Fruit fly (Drosophila melanogaster): ENCODE data around the gene CG46312.

CG46312 gene

DNA sequence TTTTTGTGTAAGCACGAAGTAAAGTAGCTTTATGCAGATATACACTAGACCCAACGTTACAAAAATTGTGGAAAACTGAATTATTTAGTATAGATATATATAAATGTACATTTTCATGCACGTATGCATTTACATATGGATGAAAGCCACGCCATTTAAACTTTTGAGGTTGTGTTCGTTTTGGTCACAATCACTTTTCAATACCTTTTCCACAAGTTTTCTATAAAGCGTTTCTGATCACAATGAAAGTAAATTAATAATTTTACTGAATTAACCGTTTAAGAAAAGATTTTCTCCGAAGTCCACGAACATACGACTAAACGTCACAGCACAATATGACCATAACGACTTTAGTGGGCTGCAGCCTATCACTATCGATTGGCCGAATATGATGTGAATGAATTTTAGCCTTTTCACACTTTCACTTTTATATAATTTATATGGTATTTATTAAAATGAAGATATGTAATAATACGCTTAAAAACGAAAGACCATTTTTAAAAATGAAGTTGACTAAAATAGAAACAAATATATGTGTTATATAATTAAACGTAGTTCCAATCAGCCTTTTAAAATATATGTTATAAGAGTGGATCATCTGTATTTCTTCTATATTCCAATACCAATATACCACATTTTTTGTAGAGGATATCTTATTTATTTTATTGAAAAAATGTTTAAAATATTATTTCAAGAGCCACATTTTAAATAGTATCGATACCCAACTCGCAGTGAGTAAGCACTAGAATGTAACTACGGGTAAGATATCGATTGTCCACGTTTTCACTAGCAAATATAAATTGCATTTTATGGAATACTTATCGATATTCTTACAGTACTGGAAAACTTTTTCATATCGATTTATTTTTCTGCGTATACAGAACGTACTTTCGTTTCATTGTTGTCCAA is at the start of gene CG46312, which contains the start of the genes eIF5 and exd:
Gene CG46312, minus strand, starts transcription at position 357 of the 909 bp plus-strand sequence.
Gene eIF5, minus strand, starts transcription at position 357 of the 909 bp plus-strand sequence.
Gene exd, plus strand, starts transcription at position 851 of the 909 bp plus-strand sequence.
- TF ChIP-seq Myc (optimal IDR thresholded peaks at IDR 0.05) (no peak), tai (GFP tag; optimal IDR thresholded peaks at IDR 0.05) (no peak), Rel (GFP tag; optimal IDR thresholded peaks at IDR 0.05) (no peak), Rel (tag; optimal IDR thresholded peaks at IDR 0.05) (peak; percentile 18), Sp1 (GFP tag; optimal IDR thresholded peaks at IDR 0.05) (no peak), HLH106 (tag; optimal IDR thresholded peaks at IDR 0.05) (peak; percentile 2), Mio (GFP tag; optimal IDR thresholded peaks at IDR 0.05) (no peak)

DNA sequence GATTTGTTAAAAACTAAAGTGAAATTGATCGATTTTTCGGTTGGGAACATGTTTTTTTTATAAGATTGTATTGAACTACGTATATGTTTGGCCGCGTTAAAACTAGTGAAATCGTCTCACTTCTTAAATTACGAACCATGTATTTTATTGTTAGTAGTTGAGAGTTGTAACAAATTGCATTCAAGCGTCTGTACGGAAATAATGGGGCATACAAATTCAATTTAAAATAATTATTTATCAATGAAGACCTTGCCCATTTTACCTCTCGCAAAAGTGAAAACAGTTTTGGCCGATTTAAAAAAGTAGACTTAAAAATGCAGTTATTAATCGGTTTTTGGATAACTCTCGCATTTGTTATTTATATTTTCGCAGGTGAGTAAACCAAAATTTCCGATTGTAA is 17.0 kb upstream of the CG46312 start, which contains the start of gene Muc14A:
Gene Muc14A, plus strand, starts transcription at position 301 of the 400 bp plus-strand sequence.
- TF ChIP-seq Rel (GFP tag; optimal IDR thresholded peaks at IDR 0.05) (no peak), Rel (tag; optimal IDR thresholded peaks at IDR 0.05) (no peak), rgr (GFP tag; optimal IDR thresholded peaks at IDR 0.05) (no peak)

DNA sequence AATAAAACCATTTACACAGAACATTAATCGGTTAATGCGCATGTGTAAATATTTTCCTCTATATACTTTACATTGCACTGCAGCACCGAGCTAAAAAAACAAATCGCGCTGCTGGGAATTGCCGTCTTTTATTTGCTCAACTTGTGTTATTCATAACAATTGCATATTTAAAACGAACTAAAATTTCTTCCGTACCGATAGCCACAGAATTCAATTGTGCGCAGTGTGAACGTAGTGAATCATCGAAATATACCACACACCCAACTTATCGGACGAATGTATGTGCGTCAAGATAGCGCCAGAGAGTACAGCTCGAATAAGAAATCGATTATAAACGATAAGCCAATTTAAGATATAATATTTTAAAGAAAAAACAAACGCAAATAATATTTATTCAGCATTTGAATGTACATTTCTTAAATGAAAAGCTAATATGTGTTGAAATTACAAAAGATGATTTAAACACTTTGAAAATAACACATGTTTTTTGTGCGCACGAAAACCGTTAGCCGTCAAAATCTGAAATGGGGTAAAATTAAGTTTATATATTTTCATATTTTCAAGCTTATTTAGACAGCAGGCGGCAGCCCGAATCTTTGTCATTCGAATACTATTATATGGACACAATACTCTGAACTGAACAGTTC is 13.9 kb upstream of the CG46312 start, which contains the start of the genes vap and CG12698:
Gene vap, minus strand, starts transcription at position 262 of the 647 bp plus-strand sequence.
Gene CG12698, plus strand, starts transcription at position 597 of the 647 bp plus-strand sequence.
- TF ChIP-seq pan (optimal IDR thresholded peaks at IDR 0.05) (no peak), Abd-B (GFP tag; optimal IDR thresholded peaks at IDR 0.05) (no peak), fru (GFP tag; optimal IDR thresholded peaks at IDR 0.05) (peak; percentile 22), Vsx2 (GFP tag; optimal IDR thresholded peaks at IDR 0.05; ENCODE audit: partially characterized antibody) (peak; percentile 35)

DNA sequence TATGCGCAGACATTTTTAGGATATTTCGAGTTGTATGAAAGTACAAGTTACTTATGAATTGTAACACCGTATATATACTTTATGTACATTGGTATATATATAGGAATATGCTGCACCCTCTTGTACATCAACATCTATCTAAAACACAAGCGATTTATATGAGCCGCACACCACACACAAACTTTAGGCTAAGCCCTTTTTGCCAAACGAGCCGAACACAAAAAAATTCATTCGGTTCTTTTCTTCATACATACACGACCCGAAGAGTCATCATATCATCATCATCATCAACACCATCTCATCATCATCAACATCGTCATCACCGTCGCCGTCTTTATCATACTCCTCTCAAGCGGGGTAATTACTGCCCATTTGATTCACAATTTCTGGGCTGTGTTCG is 13.3 kb upstream of the CG46312 start:
- TF ChIP-seq lola (GFP tag; optimal IDR thresholded peaks at IDR 0.05) (no peak), OdsH (GFP tag; optimal IDR thresholded peaks at IDR 0.05) (peak; percentile 5)

DNA sequence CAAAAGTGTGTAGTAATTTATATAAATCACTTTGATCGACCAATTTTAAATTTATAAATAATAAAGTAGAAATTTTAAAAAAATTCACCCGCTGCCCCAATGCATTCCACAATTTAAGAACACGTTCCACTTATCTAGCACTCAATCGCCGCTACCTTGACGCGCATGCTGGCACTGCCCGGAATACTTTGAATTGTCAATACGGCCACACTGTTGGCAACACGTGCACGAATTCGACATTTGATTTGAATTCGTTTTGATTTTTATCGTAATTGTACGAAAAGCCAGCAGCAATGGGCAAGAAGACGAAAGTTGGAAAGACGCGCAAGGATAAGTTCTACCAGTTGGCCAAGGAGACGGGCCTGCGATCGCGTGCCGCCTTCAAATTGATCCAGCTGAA is 5.1 kb upstream of the CG46312 start, which contains the start of gene CG8939:
Gene CG8939, plus strand, starts transcription at position 186 of the 400 bp plus-strand sequence.
- TF ChIP-seq Hr78 (GFP tag; optimal IDR thresholded peaks at IDR 0.05) (no peak), woc (GFP tag; optimal IDR thresholded peaks at IDR 0.05) (no peak), dsf (GFP tag; optimal IDR thresholded peaks at IDR 0.05; ENCODE audit: borderline replicate concordance) (no peak), Myc (optimal IDR thresholded peaks at IDR 0.05) (peak; percentile 54)

DNA sequence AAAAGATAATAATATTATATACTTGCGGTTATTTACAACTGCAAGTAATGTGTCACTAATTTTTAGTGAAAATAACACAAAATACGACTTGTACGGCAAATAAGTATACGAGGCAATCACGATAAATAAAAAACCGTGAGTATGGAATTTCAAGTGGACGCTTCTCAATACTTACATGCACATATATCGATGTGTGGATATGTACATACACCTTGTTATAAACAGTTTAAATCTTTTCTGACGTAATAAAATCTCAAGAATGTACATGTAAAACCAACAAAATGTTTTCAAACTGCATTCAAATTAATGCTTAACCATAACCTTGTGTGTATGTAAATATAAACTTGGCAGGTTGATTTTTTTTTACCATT is 738 bp upstream of the CG46312 start:
- TF ChIP-seq CG32264 (GFP tag; optimal IDR thresholded peaks at IDR 0.05) (no peak), N (GFP tag; optimal IDR thresholded peaks at IDR 0.05) (no peak), br (GFP tag; optimal IDR thresholded peaks at IDR 0.05) (no peak), HLH106 (tag; optimal IDR thresholded peaks at IDR 0.05) (no peak), ey (GFP tag; optimal IDR thresholded peaks at IDR 0.05) (no peak), CrebA (GFP tag; optimal IDR thresholded peaks at IDR 0.05; ENCODE audit: borderline replicate concordance) (no peak), brk (GFP tag; optimal IDR thresholded peaks at IDR 0.05) (no peak), h (GFP tag; optimal IDR thresholded peaks at IDR 0.05) (no peak), Myc (optimal IDR thresholded peaks at IDR 0.05) (no peak), Abd-B (GFP tag; optimal IDR thresholded peaks at IDR 0.05) (no peak), Hnf4 (GFP tag; optimal IDR thresholded peaks at IDR 0.05) (no peak), tai (GFP tag; optimal IDR thresholded peaks at IDR 0.05) (no peak), Hr83 (GFP tag; optimal IDR thresholded peaks at IDR 0.05; ENCODE audit: poor library complexity, severe bottlenecking) (no peak), Dfd (GFP tag; optimal IDR thresholded peaks at IDR 0.05) (no peak), Rel (GFP tag; optimal IDR thresholded peaks at IDR 0.05) (no peak), Rel (tag; optimal IDR thresholded peaks at IDR 0.05) (no peak), Hr78 (GFP tag; optimal IDR thresholded peaks at IDR 0.05) (no peak)
